Worm (Caenorhabditis elegans): Measurements from ENCODE around the gene npr-9.

ce11 chrX:11316750-11317149 lies 12.8 kb upstream of the npr-9 start, which contains the start of gene nlp-57:
- TF ChIP-seq cog-1 (tag; optimal IDR thresholded peaks at IDR 0.05) (no peak), ref-1 (GFP tag; conservative IDR thresholded peaks at IDR 0.05) (no peak), tab-1 (GFP tag; IDR thresholded peaks at IDR 0.05) (no peak), T22C8.4 (GFP tag; IDR thresholded peaks at IDR 0.05) (no peak), ztf-23 (GFP tag; IDR thresholded peaks at IDR 0.05) (no peak)
